Worm (Caenorhabditis elegans) whole organism, L4 larva: ENCODE data around the gene C47E8.11.

Source experiments
- F10B5.3 ChIP-seq: sonication (generic microtip); optimal IDR thresholded peaks from 2 replicates; lab custom pipeline; 2016; ENCODE audit warnings: mild to moderate bottlenecking, missing genetic modification characterization, missing compliant biosample characterization
- F26F4.8 ChIP-seq: fragments of 200-800 bp; sonication (Bioruptor generic); conservative IDR thresholded peaks from 2 replicates; pipeline ENCODE4 v1.3.6; 2022; ENCODE audit warnings: missing genetic modification characterization, missing compliant biosample characterization
- F37D6.2 ChIP-seq: sonication (generic microtip); optimal IDR thresholded peaks from 2 replicates; lab custom pipeline; 2016; ENCODE audit warnings: mild to moderate bottlenecking, missing genetic modification characterization, missing compliant biosample characterization
- Y75B8A.6 ChIP-seq: fragments of 200-800 bp; sonication (Bioruptor generic); IDR thresholded peaks from 2 replicates; pipeline ENCODE4 v1.3.6; 2022; ENCODE audit warnings: missing genetic modification reagents, missing genetic modification characterization, missing compliant biosample characterization
- aly-2 ChIP-seq: sonication (generic microtip); optimal IDR thresholded peaks from 2 replicates; lab custom pipeline; 2018; ENCODE audit warnings: missing biosample characterization, missing genetic modification characterization
- arid-1 ChIP-seq: fragments of 200-800 bp; sonication (Bioruptor generic); conservative IDR thresholded peaks from 2 replicates; pipeline ENCODE4 v1.3.6; 2022; ENCODE audit warnings: missing genetic modification reagents, missing genetic modification characterization, missing compliant biosample characterization
- attf-4 ChIP-seq: sonication (generic microtip); optimal IDR thresholded peaks from 3 replicates; lab custom pipeline; 2017; ENCODE audit warnings: missing biosample characterization, missing genetic modification characterization
- ceh-20 ChIP-seq: fragments of 200-800 bp; sonication (Bioruptor generic); IDR thresholded peaks from 2 replicates; pipeline ENCODE4 v1.3.6; 2022; ENCODE audit warnings: missing genetic modification reagents, missing genetic modification characterization, missing compliant biosample characterization
- ceh-32 ChIP-seq: sonication (generic microtip); optimal IDR thresholded peaks from 2 replicates; lab custom pipeline; 2016; ENCODE audit warnings: mild to moderate bottlenecking, missing genetic modification characterization, missing compliant biosample characterization; ENCODE audit not compliant: poor library complexity
- ceh-44 ChIP-seq: fragments of 200-800 bp; sonication (Bioruptor generic); IDR thresholded peaks from 2 replicates; pipeline ENCODE4 v1.3.6; 2022; ENCODE audit warnings: missing genetic modification reagents, missing genetic modification characterization, missing compliant biosample characterization
- ctbp-1 ChIP-seq: fragments of 200-800 bp; sonication (Bioruptor generic); IDR thresholded peaks from 2 replicates; pipeline ENCODE4 v1.3.6; 2022; ENCODE audit warnings: missing genetic modification reagents, missing genetic modification characterization, missing compliant biosample characterization
- daf-16 ChIP-seq, 3 experiments: sonication (generic microtip); optimal IDR thresholded peaks; 2 replicates each; lab custom pipeline; 2016 to 2017; ENCODE audit warnings: missing genetic modification characterization in 3 of 3, missing genetic modification reagents in 3 of 3, mild to moderate bottlenecking in 2 of 3, missing compliant biosample characterization in 2 of 3, missing biosample characterization in 1 of 3, moderate library complexity in 1 of 3
- daf-8 ChIP-seq: fragments of 200-800 bp; sonication (Bioruptor generic); IDR thresholded peaks from 2 replicates; pipeline ENCODE4 v1.3.6; 2022; ENCODE audit warnings: missing genetic modification characterization, missing compliant biosample characterization
- dmd-6 ChIP-seq: fragments of 200-800 bp; sonication (Bioruptor generic); IDR thresholded peaks from 2 replicates; pipeline ENCODE4 v1.3.6; 2022; ENCODE audit warnings: missing genetic modification reagents, missing genetic modification characterization, missing compliant biosample characterization
- egl-43 ChIP-seq: fragments of 200-800 bp; sonication (Bioruptor generic); IDR thresholded peaks from 2 replicates; pipeline ENCODE4 v1.3.6; 2022; ENCODE audit warnings: missing genetic modification reagents, missing genetic modification characterization, missing compliant biosample characterization
- fkh-10 ChIP-seq: fragments of 150-350 bp; optimal IDR thresholded peaks from 2 replicates; lab custom pipeline; 2014; ENCODE audit warnings: missing biosample characterization, missing genetic modification reagents, missing genetic modification characterization
- hif-1 ChIP-seq, 2 experiments: sonication (generic microtip); optimal IDR thresholded peaks; 2 replicates each; lab custom pipeline; 2016 to 2017; ENCODE audit warnings: missing compliant biosample characterization in 2 of 2, missing genetic modification characterization in 2 of 2, missing genetic modification reagents in 2 of 2, missing genotype in 2 of 2, mild to moderate bottlenecking in 1 of 2
- hlh-11 ChIP-seq: fragments of 200-800 bp; sonication (Bioruptor generic); optimal IDR thresholded peaks from 2 replicates; lab custom pipeline; 2018; ENCODE audit warnings: mild to moderate bottlenecking, missing genetic modification characterization, missing compliant biosample characterization
- hlh-30 ChIP-seq: sonication (generic microtip); optimal IDR thresholded peaks from 2 replicates; lab custom pipeline; 2017; ENCODE audit warnings: antibody characterized with exemption, mild to moderate bottlenecking, missing genetic modification characterization, missing compliant biosample characterization; ENCODE audit not compliant: insufficient read depth
- lin-13 ChIP-seq: fragments of 150-350 bp; optimal IDR thresholded peaks from 2 replicates; lab custom pipeline; 2014; ENCODE audit warnings: missing biosample characterization, missing genetic modification reagents, missing genetic modification characterization
- lin-38 ChIP-seq: fragments of 200-800 bp; sonication (Bioruptor generic); IDR thresholded peaks from 2 replicates; pipeline ENCODE4 v1.3.6; 2022; ENCODE audit warnings: missing genetic modification reagents, missing genetic modification characterization, missing compliant biosample characterization
- lin-39 ChIP-seq: fragments of 150-350 bp; optimal IDR thresholded peaks from 2 replicates; lab custom pipeline; 2014; ENCODE audit warnings: missing biosample characterization, missing genetic modification reagents, missing genetic modification characterization
- lir-3 ChIP-seq: sonication (generic microtip); optimal IDR thresholded peaks from 2 replicates; lab custom pipeline; 2016; ENCODE audit warnings: mild to moderate bottlenecking, missing genetic modification characterization, missing compliant biosample characterization
- lsy-2 ChIP-seq, 2 experiments: fragments of 150-350 bp in 1 of 2; sonication (generic microtip) in 1 of 2; optimal IDR thresholded peaks; 2 replicates each; lab custom pipeline; 2014 to 2017; ENCODE audit warnings: missing biosample characterization in 2 of 2, missing genetic modification characterization in 2 of 2
- madf-9 ChIP-seq: fragments of 200-800 bp; sonication (Bioruptor generic); conservative IDR thresholded peaks from 2 replicates; pipeline ENCODE4 v1.3.6; 2022; ENCODE audit warnings: missing genetic modification reagents, missing genetic modification characterization, missing compliant biosample characterization
- mep-1 ChIP-seq: fragments of 150-350 bp; sonication (generic microtip); optimal IDR thresholded peaks from 3 replicates; lab custom pipeline; 2014; ENCODE audit warnings: missing biosample characterization, missing genetic modification characterization
- mes-2 ChIP-seq: sonication (generic microtip); optimal IDR thresholded peaks from 2 replicates; lab custom pipeline; 2016; ENCODE audit warnings: missing genotype, mild to moderate bottlenecking, missing genetic modification characterization, missing compliant biosample characterization; ENCODE audit not compliant: poor library complexity, severe bottlenecking
- nhr-10 ChIP-seq: fragments of 150-350 bp; optimal IDR thresholded peaks from 2 replicates; lab custom pipeline; 2014; ENCODE audit warnings: missing biosample characterization, missing genetic modification characterization
- nhr-11 ChIP-seq: fragments of 150-350 bp; optimal IDR thresholded peaks from 2 replicates; lab custom pipeline; 2014; ENCODE audit warnings: missing biosample characterization, missing genetic modification characterization
- nhr-111 ChIP-seq: fragments of 200-800 bp; sonication (Bioruptor generic); optimal IDR thresholded peaks from 2 replicates; lab custom pipeline; 2018; ENCODE audit warnings: mild to moderate bottlenecking, missing genetic modification characterization, missing compliant biosample characterization
- nhr-28 ChIP-seq: fragments of 150-350 bp; optimal IDR thresholded peaks from 2 replicates; lab custom pipeline; 2014; ENCODE audit warnings: missing biosample characterization, missing genetic modification characterization
- nhr-6 ChIP-seq: fragments of 150-350 bp; optimal IDR thresholded peaks from 2 replicates; lab custom pipeline; 2014; ENCODE audit warnings: missing biosample characterization, missing genetic modification characterization
- nhr-77 ChIP-seq: fragments of 150-350 bp; optimal IDR thresholded peaks from 2 replicates; lab custom pipeline; 2014; ENCODE audit warnings: missing biosample characterization, missing genetic modification characterization
- php-3 ChIP-seq: fragments of 200-800 bp; sonication (Bioruptor generic); IDR thresholded peaks from 2 replicates; pipeline ENCODE4 v1.3.6; 2022; ENCODE audit warnings: missing genetic modification reagents, missing genetic modification characterization, missing compliant biosample characterization
- pqm-1 ChIP-seq: sonication (generic microtip); optimal IDR thresholded peaks from 2 replicates; lab custom pipeline; 2017; ENCODE audit warnings: missing biosample characterization, missing genetic modification characterization
- sdz-12 ChIP-seq: fragments of 200-800 bp; sonication (Bioruptor generic); optimal IDR thresholded peaks from 2 replicates; lab custom pipeline; 2018; ENCODE audit warnings: mild to moderate bottlenecking, missing genetic modification characterization, missing compliant biosample characterization
- snpc-1.2 ChIP-seq: fragments of 200-800 bp; sonication (Bioruptor generic); IDR thresholded peaks from 2 replicates; pipeline ENCODE4 v1.3.6; 2022; ENCODE audit warnings: missing genetic modification reagents, missing genetic modification characterization, missing compliant biosample characterization
- tra-1 ChIP-seq: fragments of 200-800 bp; sonication (Bioruptor generic); IDR thresholded peaks from 2 replicates; pipeline ENCODE4 v1.3.6; 2022; ENCODE audit warnings: missing genetic modification reagents, missing genetic modification characterization, missing compliant biosample characterization
- unc-130 ChIP-seq: sonication (generic microtip); optimal IDR thresholded peaks from 2 replicates; lab custom pipeline; 2016; ENCODE audit warnings: missing genetic modification reagents, missing genetic modification characterization, missing compliant biosample characterization
- unc-62 ChIP-seq, 3 experiments: fragments of 150-350 bp in 1 of 3; sonication (generic microtip); optimal IDR thresholded peaks in 2 of 3; peaks in 1 of 3; 1 replicate in 1 of 3; 2 replicates in 2 of 3; lab custom pipeline; 2014 to 2017; ENCODE audit warnings: missing biosample characterization in 3 of 3, missing genetic modification characterization in 3 of 3, missing genetic modification reagents in 3 of 3, missing genotype in 1 of 3
- vab-7 ChIP-seq: fragments of 200-800 bp; sonication (Bioruptor generic); IDR thresholded peaks from 2 replicates; pipeline ENCODE4 v1.3.6; 2022; ENCODE audit warnings: missing genetic modification reagents, missing genetic modification characterization, missing compliant biosample characterization
- zip-2 ChIP-seq: fragments of 150-350 bp; optimal IDR thresholded peaks from 2 replicates; lab custom pipeline; 2014; ENCODE audit warnings: missing biosample characterization, missing genetic modification characterization
- ztf-11 ChIP-seq: fragments of 150-350 bp; optimal IDR thresholded peaks from 2 replicates; lab custom pipeline; 2014; ENCODE audit warnings: missing biosample characterization, missing genetic modification characterization

C47E8.11 gene

DNA sequence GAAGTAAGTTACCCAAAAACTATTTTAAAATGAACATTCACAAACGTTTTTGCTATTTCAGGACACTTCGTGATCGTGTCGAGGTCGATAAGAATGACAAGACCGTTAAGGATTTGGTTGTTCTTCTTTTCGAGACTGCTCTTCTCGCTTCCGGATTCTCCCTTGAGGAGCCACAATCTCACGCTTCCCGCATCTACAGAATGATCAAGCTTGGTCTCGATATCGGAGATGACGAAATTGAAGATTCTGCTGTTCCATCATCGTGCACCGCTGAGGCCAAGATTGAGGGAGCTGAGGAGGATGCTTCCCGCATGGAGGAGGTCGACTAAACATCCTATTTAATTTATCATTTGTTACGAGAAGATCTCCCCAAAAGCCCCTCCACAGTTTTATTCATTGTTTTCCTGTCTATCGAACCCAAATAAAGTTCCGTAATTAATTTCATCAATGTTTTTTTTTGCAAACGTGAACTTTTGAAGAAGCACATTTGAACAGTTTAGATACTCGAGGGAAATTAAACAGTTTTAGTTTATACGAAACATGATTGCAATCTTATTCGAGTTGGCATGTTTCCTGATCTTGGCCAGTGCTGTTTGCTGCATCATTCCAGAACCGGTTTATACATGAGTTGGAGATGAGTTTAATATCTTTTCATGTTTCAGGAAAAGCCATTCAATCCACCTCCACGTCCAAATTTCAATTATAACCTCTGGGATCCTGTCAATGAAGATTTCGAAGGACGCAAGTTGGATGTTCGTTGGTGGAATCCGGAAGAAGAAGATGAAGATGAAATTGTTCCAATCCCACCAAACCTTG, at the start of gene C47E8.11 (continued):
- no peak for TF ChIP-seq mes-2 (tag; lab: Kevin White, UChicago)
- no peak; the same call in 1 of the 2 replicates for TF ChIP-seq dmd-6 (GFP tag; lab: Robert Waterston, UW)
- no peak for TF ChIP-seq pqm-1 (tag; lab: Kevin White, UChicago)
- no peak for TF ChIP-seq F10B5.3 (tag; lab: Kevin White, UChicago)
- TF ChIP-seq nhr-28 (tag; lab: Kevin White, UChicago): no peak
- no peak for TF ChIP-seq hif-1 (tag; optimal IDR thresholded peaks at IDR 0.05; lab: Kevin White, UChicago)
- TF ChIP-seq, all 104 proteins: peak for 40

ce11 chrV:14640071-14640470, 48.3 kb upstream of the C47E8.11 start, which contains the start of gene F43D2.7:
F43D2.7 (minus strand) TSS chrV:14640171.
- TF ChIP-seq ceh-44 (GFP tag; lab: Robert Waterston, UW): no peak
- TF ChIP-seq unc-130 (GFP tag; lab: Kevin White, UChicago): no peak
- TF ChIP-seq nhr-111 (GFP tag; lab: Kevin White, UChicago): no peak
- TF ChIP-seq egl-43: no peak
- no peak for TF ChIP-seq ztf-11 (tag; lab: Kevin White, UChicago)
- TF ChIP-seq pqm-1 (tag; lab: Kevin White, UChicago): no peak
- TF ChIP-seq daf-8 (GFP tag; lab: Robert Waterston, UW): no peak
- TF ChIP-seq snpc-1.2 (GFP tag; lab: Robert Waterston, UW): no peak
- no peak for TF ChIP-seq lin-39 (tag; lab: Kevin White, UChicago)
- no peak for TF ChIP-seq aly-2 (tag; lab: Kevin White, UChicago)
- no peak for TF ChIP-seq arid-1 (GFP tag; lab: Robert Waterston, UW)
- TF ChIP-seq attf-4 (tag; lab: Kevin White, UChicago): no peak
- no peak for TF ChIP-seq lin-38 (GFP tag; lab: Robert Waterston, UW)
- no peak for TF ChIP-seq mes-2 (tag; lab: Kevin White, UChicago)
- no peak for TF ChIP-seq ceh-20 (GFP tag; lab: Robert Waterston, UW)
- no peak for TF ChIP-seq lsy-2 (tag; optimal IDR thresholded peaks at IDR 0.05; lab: Kevin White, UChicago)
- no peak for TF ChIP-seq F37D6.2 (tag; lab: Kevin White, UChicago)
- TF ChIP-seq php-3 (GFP tag; lab: Robert Waterston, UW): no peak
- TF ChIP-seq hlh-30 (tag; lab: Kevin White, UChicago): no peak
- no peak for TF ChIP-seq Y75B8A.6 (GFP tag; lab: Robert Waterston, UW)
- TF ChIP-seq, all 104 proteins: peak for 0

ce11 chrV:14640769-14641168, 47.6 kb upstream of the C47E8.11 start, which contains the start of gene C54G10.1:
C54G10.1 (plus strand) TSS chrV:14641101.
- TF ChIP-seq vab-7 (GFP tag; lab: Robert Waterston, UW): no peak
- TF ChIP-seq nhr-6 (tag; lab: Kevin White, UChicago): peak; percentile 38
- TF ChIP-seq tra-1 (GFP tag; lab: Robert Waterston, UW): no peak
- TF ChIP-seq unc-130 (GFP tag; lab: Kevin White, UChicago): no peak
- TF ChIP-seq nhr-77: peak; percentile 48
- TF ChIP-seq sdz-12 (GFP tag; lab: Kevin White, UChicago): no peak
- TF ChIP-seq ctbp-1 (GFP tag; lab: Robert Waterston, UW): no peak
- TF ChIP-seq nhr-10: no peak
- peak; percentile 34 for TF ChIP-seq hlh-30 (tag; lab: Kevin White, UChicago)
- TF ChIP-seq attf-4 (tag; lab: Kevin White, UChicago): no peak
- TF ChIP-seq unc-62 (GFP tag; optimal IDR thresholded peaks at IDR 0.05 in 1 of 2; lab: Kevin White, UChicago): peak in 1 of 2 experiments; percentile 33
- no peak for TF ChIP-seq unc-62 (tag; optimal IDR thresholded peaks at IDR 0.05; lab: Kevin White, UChicago)
- no peak for TF ChIP-seq nhr-11 (tag; lab: Kevin White, UChicago)
- TF ChIP-seq zip-2: no peak
- no peak for TF ChIP-seq fkh-10 (GFP tag; lab: Kevin White, UChicago)
- TF ChIP-seq mep-1 (tag; lab: Kevin White, UChicago): no peak
- TF ChIP-seq ceh-32: no peak
- peak; percentile 66 for TF ChIP-seq dmd-6 (GFP tag; lab: Robert Waterston, UW)
- no peak for TF ChIP-seq daf-16 (GFP tag; optimal IDR thresholded peaks at IDR 0.05; lab: Kevin White, UChicago)
- TF ChIP-seq daf-16 (tag; optimal IDR thresholded peaks at IDR 0.05; lab: Kevin White, UChicago): peak; percentile 90
- no peak for TF ChIP-seq lir-3
- TF ChIP-seq hlh-11: peak; percentile 78
- no peak for TF ChIP-seq lin-13 (GFP tag; lab: Kevin White, UChicago)
- peak; percentile 6 for TF ChIP-seq mes-2 (tag; lab: Kevin White, UChicago)
- peak; percentile 65 for TF ChIP-seq pqm-1 (tag; lab: Kevin White, UChicago)
- peak; percentile 75 for TF ChIP-seq nhr-28 (tag; lab: Kevin White, UChicago)
- TF ChIP-seq madf-9 (GFP tag; lab: Robert Waterston, UW): no peak
- TF ChIP-seq F26F4.8 (GFP tag; lab: Robert Waterston, UW): no peak
